Worm (Caenorhabditis elegans) whole organism, early embryonic: Measurements from ENCODE around the gene Y62H9A.5.

Source experiments
- B0310.2 ChIP-seq: sonication (generic microtip); optimal IDR thresholded peaks from 2 replicates; lab custom pipeline; 2016; ENCODE audit warnings: mild to moderate bottlenecking, missing genetic modification characterization, missing compliant biosample characterization
- F13C5.2 ChIP-seq: sonication (generic microtip); optimal IDR thresholded peaks from 2 replicates; lab custom pipeline; 2017; ENCODE audit warnings: mild to moderate bottlenecking, missing genetic modification characterization, inconsistent platforms, missing compliant biosample characterization
- aly-1 ChIP-seq: sonication (generic microtip); optimal IDR thresholded peaks from 2 replicates; lab custom pipeline; 2016; ENCODE audit warnings: missing genetic modification characterization, missing compliant biosample characterization
- ama-1 ChIP-seq: fragments of 150-350 bp; optimal IDR thresholded peaks from 2 replicates; lab custom pipeline; 2014
- ceh-13 ChIP-seq: fragments of 200-800 bp; sonication (Bioruptor generic); optimal IDR thresholded peaks from 2 replicates; lab custom pipeline; 2018; ENCODE audit warnings: mild to moderate bottlenecking, missing genetic modification characterization, missing compliant biosample characterization
- ceh-36 ChIP-seq: sonication (generic microtip); optimal IDR thresholded peaks from 2 replicates; lab custom pipeline; 2016; ENCODE audit warnings: missing genetic modification characterization, inconsistent platforms, missing compliant biosample characterization
- ets-7 ChIP-seq: sonication (generic microtip); optimal IDR thresholded peaks from 2 replicates; lab custom pipeline; 2016; ENCODE audit warnings: missing genotype, missing genetic modification characterization, missing compliant biosample characterization
- flt-1 ChIP-seq: fragments of 200-800 bp; sonication (Bioruptor generic); IDR thresholded peaks from 2 replicates; pipeline ENCODE4 v1.3.6; 2022; ENCODE audit warnings: missing genetic modification characterization, missing compliant biosample characterization
- hmbx-1 ChIP-seq: sonication (generic microtip); optimal IDR thresholded peaks from 2 replicates; lab custom pipeline; 2016; ENCODE audit warnings: mild to moderate bottlenecking, missing genetic modification characterization, missing compliant biosample characterization
- hmg-4 ChIP-seq: fragments of 200-800 bp; sonication (Bioruptor generic); optimal IDR thresholded peaks from 2 replicates; lab custom pipeline; 2018; ENCODE audit warnings: mild to moderate bottlenecking, missing genetic modification characterization, missing compliant biosample characterization
- hnd-1 ChIP-seq: sonication (generic microtip); optimal IDR thresholded peaks from 2 replicates; lab custom pipeline; 2016; ENCODE audit warnings: missing genetic modification characterization, missing compliant biosample characterization
- pes-1 ChIP-seq: fragments of 200-800 bp; sonication (Bioruptor generic); IDR thresholded peaks from 2 replicates; pipeline ENCODE4 v1.3.6; 2022; ENCODE audit warnings: missing genetic modification reagents, missing genetic modification characterization, missing compliant biosample characterization
- scrt-1 ChIP-seq: fragments of 200-800 bp; sonication (Bioruptor generic); IDR thresholded peaks from 2 replicates; pipeline ENCODE4 v1.3.6; 2022; ENCODE audit warnings: missing genetic modification characterization, missing compliant biosample characterization
- sea-1 ChIP-seq: fragments of 200-800 bp; sonication (Bioruptor generic); conservative IDR thresholded peaks from 2 replicates; pipeline ENCODE4 v1.3.6; 2022; ENCODE audit warnings: missing genetic modification characterization, missing compliant biosample characterization
- tbx-11 ChIP-seq: fragments of 200-800 bp; sonication (Bioruptor generic); IDR thresholded peaks from 2 replicates; pipeline ENCODE4 v1.3.6; 2022; ENCODE audit warnings: missing genetic modification characterization, missing compliant biosample characterization
- tbx-37 ChIP-seq: fragments of 200-800 bp; sonication (Bioruptor generic); conservative IDR thresholded peaks from 2 replicates; pipeline ENCODE4 v1.3.6; 2022; ENCODE audit warnings: missing genetic modification reagents, missing genetic modification characterization, missing compliant biosample characterization
- tra-4 ChIP-seq: sonication (generic microtip); optimal IDR thresholded peaks from 2 replicates; lab custom pipeline; 2017; ENCODE audit warnings: missing genetic modification characterization, missing compliant biosample characterization

The Y62H9A.5 gene

DNA sequence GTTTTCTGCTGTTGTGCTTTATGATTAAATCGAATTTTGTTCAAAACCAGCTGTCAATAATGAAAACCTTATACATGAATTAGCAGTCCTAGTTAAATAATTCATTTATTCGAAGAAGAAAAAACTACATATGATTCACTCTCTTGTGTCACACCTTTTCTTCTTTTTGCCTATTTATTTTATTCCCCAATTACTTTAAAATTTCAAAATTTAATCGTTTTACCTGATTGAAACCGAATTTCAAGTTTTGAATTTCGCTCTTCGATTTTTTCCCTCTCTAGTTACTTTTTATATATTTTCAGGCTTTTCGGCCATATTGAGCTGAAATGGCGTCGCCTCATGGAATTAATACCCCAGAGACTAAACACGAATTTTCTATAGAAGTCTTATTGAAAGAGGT lies 30.2 kb downstream of the Y62H9A.5 start, which contains the start of gene xtr-1:
Gene xtr-1, plus strand, starts transcription at position 301 of the 400 bp plus-strand sequence.
- no peak for TF ChIP-seq tbx-37
- no peak for TF ChIP-seq flt-1
- no peak for TF ChIP-seq hmg-4 (GFP tag; lab: Kevin White, UChicago)
- no peak for TF ChIP-seq ama-1 (lab: Kevin White, UChicago)
- TF ChIP-seq aly-1 (tag; lab: Kevin White, UChicago) = no peak

DNA sequence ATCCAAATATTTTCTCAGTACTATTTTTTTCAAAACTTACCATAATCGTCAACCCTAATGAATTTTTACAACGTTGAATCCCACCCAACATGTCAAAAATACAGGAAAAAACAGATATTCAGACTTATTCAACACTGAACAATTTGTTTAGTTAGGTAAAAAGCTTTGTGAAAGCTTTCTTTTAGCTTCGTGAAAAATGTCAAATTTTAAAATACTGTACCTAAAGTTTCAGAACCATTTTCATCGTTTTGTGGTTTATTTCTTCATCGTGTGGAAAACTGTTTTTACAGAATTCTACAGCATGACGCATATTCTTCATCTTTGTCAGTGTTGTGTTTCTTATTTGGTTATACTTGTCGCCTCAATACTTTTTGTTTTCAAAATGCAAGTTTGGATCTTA lies 32.1 kb downstream of the Y62H9A.5 start, which contains the start of gene F54F7.14:
Gene F54F7.14, plus strand, starts transcription at position 301 of the 400 bp plus-strand sequence.
- TF ChIP-seq hmbx-1 (tag; lab: Kevin White, UChicago) (no peak), ama-1 (lab: Kevin White, UChicago) (no peak), aly-1 (tag; lab: Kevin White, UChicago) (no peak), ets-7 (tag; lab: Kevin White, UChicago) (no peak), flt-1 (no peak), ceh-13 (GFP tag; lab: Kevin White, UChicago) (no peak), pes-1 (GFP tag; lab: Robert Waterston, UW) (no peak), hnd-1 (tag; lab: Kevin White, UChicago) (no peak), scrt-1 (GFP tag; lab: Robert Waterston, UW) (no peak), tra-4 (tag; lab: Kevin White, UChicago) (no peak), B0310.2 (tag; lab: Kevin White, UChicago) (no peak), F13C5.2 (no peak)

DNA sequence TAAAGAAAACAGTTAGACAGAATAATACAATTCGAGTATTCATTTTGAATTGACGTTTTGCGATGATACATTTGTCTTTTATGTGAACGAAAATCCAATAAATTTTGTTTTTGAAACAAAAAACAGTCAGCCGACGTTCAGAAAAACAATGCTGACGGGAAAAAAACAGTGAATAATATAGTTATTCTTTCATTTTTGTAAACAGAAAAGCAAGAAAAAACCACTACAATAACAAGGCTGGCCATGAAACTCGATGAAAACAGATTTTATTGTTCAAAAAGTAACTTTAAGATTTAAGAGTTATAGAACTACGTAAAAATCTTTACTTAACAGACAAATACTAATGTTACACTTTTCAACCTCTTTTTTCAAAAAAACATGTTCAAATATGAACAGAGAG lies 32.6 kb downstream of the Y62H9A.5 start, which contains the start of gene F54F7.3:
Gene F54F7.3, minus strand, starts transcription at position 101 of the 400 bp plus-strand sequence.
- TF ChIP-seq hmg-4 (GFP tag; lab: Kevin White, UChicago) (no peak), tbx-11 (GFP tag; lab: Robert Waterston, UW) (no peak), flt-1 (no peak), aly-1 (tag; lab: Kevin White, UChicago) (no peak), sea-1 (no peak), scrt-1 (GFP tag; lab: Robert Waterston, UW) (no peak), F13C5.2 (no peak), tra-4 (tag; lab: Kevin White, UChicago) (no peak), hmbx-1 (tag; lab: Kevin White, UChicago) (no peak), pes-1 (GFP tag; lab: Robert Waterston, UW) (no peak), B0310.2 (tag; lab: Kevin White, UChicago) (no peak), ceh-13 (GFP tag; lab: Kevin White, UChicago) (no peak), ama-1 (lab: Kevin White, UChicago) (no peak), ceh-36 (no peak), tbx-37 (no peak), ets-7 (tag; lab: Kevin White, UChicago) (no peak), hnd-1 (tag; lab: Kevin White, UChicago) (no peak)

DNA sequence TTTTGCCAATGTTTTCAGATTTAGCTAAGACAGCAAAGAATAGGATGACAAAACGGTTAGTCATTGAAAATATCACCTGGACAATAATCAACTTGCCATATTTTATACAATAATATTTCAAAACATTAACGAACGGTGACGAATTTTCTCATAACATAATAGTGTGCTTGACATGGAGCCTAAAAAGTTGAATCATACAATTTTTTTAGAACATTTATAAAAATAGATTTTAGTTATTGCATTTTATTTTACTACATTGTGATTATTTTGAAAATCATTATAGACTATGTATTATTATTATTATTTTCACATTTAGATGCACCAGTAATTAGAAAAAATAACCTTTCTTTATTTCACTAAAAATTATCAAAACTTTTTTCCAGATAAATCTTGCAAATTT lies 34.1 kb downstream of the Y62H9A.5 start, which contains the start of gene F54F7.9:
Gene F54F7.9, minus strand, starts transcription at position 101 of the 400 bp plus-strand sequence.
- TF ChIP-seq ama-1 (lab: Kevin White, UChicago) = no peak
- TF ChIP-seq ceh-36 = no peak
- no peak for TF ChIP-seq sea-1
- no peak for TF ChIP-seq tra-4 (tag; lab: Kevin White, UChicago)
- no peak for TF ChIP-seq hmbx-1 (tag; lab: Kevin White, UChicago)
- TF ChIP-seq ceh-13 (GFP tag; lab: Kevin White, UChicago) = no peak
- no peak for TF ChIP-seq scrt-1 (GFP tag; lab: Robert Waterston, UW)
- TF ChIP-seq hmg-4 (GFP tag; lab: Kevin White, UChicago) = no peak
- TF ChIP-seq F13C5.2 = no peak
- no peak for TF ChIP-seq hnd-1 (tag; lab: Kevin White, UChicago)
- TF ChIP-seq flt-1 = no peak
- TF ChIP-seq ets-7 (tag; lab: Kevin White, UChicago) = no peak
- no peak for TF ChIP-seq tbx-11 (GFP tag; lab: Robert Waterston, UW)

DNA sequence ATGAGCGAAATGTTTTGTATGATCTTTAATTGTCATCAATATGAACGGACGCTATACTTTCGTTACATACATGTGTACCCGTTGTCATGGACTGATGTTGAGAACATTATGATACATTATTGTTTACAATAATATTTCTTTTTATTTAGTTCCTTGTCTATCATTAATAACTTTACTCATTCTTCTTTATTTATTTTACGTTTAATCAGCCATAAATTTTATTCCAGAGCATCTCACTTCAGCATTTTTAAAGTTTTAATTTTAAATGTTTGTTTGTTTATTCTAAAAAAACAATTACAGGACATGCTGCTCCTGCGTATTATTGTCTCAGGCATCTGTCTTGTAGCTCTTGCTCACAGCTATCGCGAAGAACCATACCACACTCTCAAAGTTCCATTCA lies 39.3 kb downstream of the Y62H9A.5 start, which contains the start of gene F54F7.2:
Gene F54F7.2, plus strand, starts transcription at position 301 of the 400 bp plus-strand sequence.
- TF ChIP-seq sea-1 (no peak), tbx-37 (no peak), hmbx-1 (tag; lab: Kevin White, UChicago) (no peak), F13C5.2 (no peak), hnd-1 (tag; lab: Kevin White, UChicago) (no peak), ama-1 (lab: Kevin White, UChicago) (no peak), aly-1 (tag; lab: Kevin White, UChicago) (no peak), flt-1 (no peak), pes-1 (GFP tag; lab: Robert Waterston, UW) (no peak), ceh-13 (GFP tag; lab: Kevin White, UChicago) (no peak), hmg-4 (GFP tag; lab: Kevin White, UChicago) (no peak), ceh-36 (no peak), tbx-11 (GFP tag; lab: Robert Waterston, UW) (no peak), scrt-1 (GFP tag; lab: Robert Waterston, UW) (no peak)

DNA sequence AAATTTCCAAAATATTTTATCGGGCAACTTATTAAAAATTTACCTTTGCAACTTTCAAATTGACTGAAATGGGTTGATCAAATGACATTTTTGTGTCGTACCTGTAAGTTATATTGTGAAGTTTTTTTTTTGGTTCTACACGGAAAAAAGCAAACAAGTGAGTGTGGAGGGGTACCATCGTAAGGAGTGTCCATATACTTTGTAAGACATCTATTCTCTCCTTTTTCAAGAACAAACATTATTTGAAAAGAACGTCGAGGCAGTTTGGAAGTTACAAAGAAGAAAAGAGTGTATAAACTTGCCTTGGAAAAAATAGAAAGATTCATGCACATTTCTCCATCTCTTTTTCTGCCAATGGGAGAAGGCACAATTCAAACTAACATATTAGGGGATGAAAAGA lies 45.3 kb downstream of the Y62H9A.5 start, which contains the start of gene taf-7.1:
Gene taf-7.1, minus strand, starts transcription at position 101 of the 400 bp plus-strand sequence.
- TF ChIP-seq tbx-11 (GFP tag; lab: Robert Waterston, UW) = no peak
- no peak for TF ChIP-seq ceh-36
- no peak for TF ChIP-seq tbx-37
- TF ChIP-seq hmbx-1 (tag; lab: Kevin White, UChicago) = no peak
- TF ChIP-seq scrt-1 (GFP tag; lab: Robert Waterston, UW) = no peak
- TF ChIP-seq hnd-1 (tag; lab: Kevin White, UChicago) = no peak
